Worm (Caenorhabditis elegans) whole organism, mixed stage, embryonic: ENCODE measurements around the gene F20G2.3.

Experiments
- M03D4.4 ChIP-seq: sonication (generic microtip); optimal IDR thresholded peaks from 2 replicates; lab custom pipeline; 2017; ENCODE audit warnings: mild to moderate bottlenecking, missing genetic modification characterization, missing compliant biosample characterization
- bed-3 ChIP-seq: fragments of 200-800 bp; sonication (Bioruptor generic); optimal IDR thresholded peaks from 3 replicates; lab custom pipeline; 2018; ENCODE audit warnings: mild to moderate bottlenecking, missing genetic modification characterization, moderate library complexity, missing compliant biosample characterization
- blmp-1 ChIP-seq: fragments of 150-350 bp; optimal IDR thresholded peaks from 2 replicates; lab custom pipeline; 2014; ENCODE audit warnings: missing biosample characterization, missing genetic modification characterization
- ceh-39 ChIP-seq: fragments of 150-350 bp; optimal IDR thresholded peaks from 2 replicates; lab custom pipeline; 2014; ENCODE audit warnings: missing biosample characterization, missing genetic modification characterization
- ceh-43 ChIP-seq: fragments of 200-800 bp; sonication (Bioruptor generic); optimal IDR thresholded peaks from 2 replicates; lab custom pipeline; 2018; ENCODE audit warnings: mild to moderate bottlenecking, missing genetic modification characterization, moderate library complexity, missing compliant biosample characterization
- ces-1 ChIP-seq: fragments of 150-350 bp; optimal IDR thresholded peaks from 2 replicates; lab custom pipeline; 2014; ENCODE audit warnings: missing biosample characterization, missing genetic modification reagents, missing genetic modification characterization
- cnd-1 ChIP-seq: fragments of 200-800 bp; sonication (Bioruptor generic); optimal IDR thresholded peaks from 2 replicates; lab custom pipeline; 2018; ENCODE audit warnings: mild to moderate bottlenecking, missing genetic modification characterization, missing compliant biosample characterization
- drap-1 ChIP-seq: fragments of 200-800 bp; sonication (Bioruptor generic); optimal IDR thresholded peaks from 3 replicates; lab custom pipeline; 2018; ENCODE audit warnings: mild to moderate bottlenecking, missing genetic modification characterization, missing compliant biosample characterization
- ham-2 ChIP-seq: fragments of 200-800 bp; sonication (Bioruptor generic); optimal IDR thresholded peaks from 2 replicates; lab custom pipeline; 2018; ENCODE audit warnings: mild to moderate bottlenecking, missing genetic modification characterization, missing compliant biosample characterization
- hlh-1 ChIP-seq: fragments of 150-350 bp; optimal IDR thresholded peaks from 2 replicates; lab custom pipeline; 2014; ENCODE audit warnings: missing biosample characterization, missing genetic modification reagents, missing genetic modification characterization
- lin-13 ChIP-seq: fragments of 150-350 bp; optimal IDR thresholded peaks from 2 replicates; lab custom pipeline; 2014; ENCODE audit warnings: missing biosample characterization, missing genetic modification characterization
- lin-32 ChIP-seq: fragments of 200-800 bp; sonication (Bioruptor generic); optimal IDR thresholded peaks from 2 replicates; lab custom pipeline; 2018; ENCODE audit warnings: mild to moderate bottlenecking, missing genetic modification characterization, missing compliant biosample characterization
- lsy-2 ChIP-seq: fragments of 150-350 bp; optimal IDR thresholded peaks from 2 replicates; lab custom pipeline; 2014; ENCODE audit warnings: missing biosample characterization, missing genetic modification characterization
- mab-5 ChIP-seq: fragments of 150-350 bp; optimal IDR thresholded peaks from 2 replicates; lab custom pipeline; 2014; ENCODE audit warnings: missing biosample characterization, missing genetic modification characterization
- mls-2 ChIP-seq: sonication (generic microtip); optimal IDR thresholded peaks from 2 replicates; lab custom pipeline; 2016; ENCODE audit warnings: mild to moderate bottlenecking, missing genetic modification characterization, moderate library complexity, missing compliant biosample characterization
- nhr-12 ChIP-seq: fragments of 150-350 bp; optimal IDR thresholded peaks from 2 replicates; lab custom pipeline; 2014; ENCODE audit warnings: missing biosample characterization, missing genetic modification characterization
- nhr-2 ChIP-seq: fragments of 150-350 bp; optimal IDR thresholded peaks from 2 replicates; lab custom pipeline; 2014; ENCODE audit warnings: missing biosample characterization, missing genetic modification characterization
- nhr-237 ChIP-seq: fragments of 150-350 bp; optimal IDR thresholded peaks from 2 replicates; lab custom pipeline; 2014; ENCODE audit warnings: missing biosample characterization, missing genetic modification characterization
- nhr-28 ChIP-seq: fragments of 150-350 bp; optimal IDR thresholded peaks from 2 replicates; lab custom pipeline; 2014; ENCODE audit warnings: missing biosample characterization, missing genetic modification characterization
- nhr-76 ChIP-seq: sonication (generic microtip); optimal IDR thresholded peaks from 2 replicates; lab custom pipeline; 2017; ENCODE audit warnings: missing biosample characterization, missing genetic modification characterization
- pha-4 ChIP-seq: fragments of 150-350 bp; optimal IDR thresholded peaks from 2 replicates; lab custom pipeline; 2018; ENCODE audit warnings: missing biosample characterization, missing genetic modification reagents, missing genetic modification characterization
- sem-2 ChIP-seq: fragments of 200-800 bp; sonication (Bioruptor generic); optimal IDR thresholded peaks from 2 replicates; lab custom pipeline; 2018; ENCODE audit warnings: mild to moderate bottlenecking, missing genetic modification characterization, missing compliant biosample characterization
- tbx-8 ChIP-seq: fragments of 200-800 bp; sonication (Bioruptor generic); optimal IDR thresholded peaks from 2 replicates; lab custom pipeline; 2018; ENCODE audit warnings: mild to moderate bottlenecking, missing genetic modification characterization, moderate library complexity, missing compliant biosample characterization
- unc-120 ChIP-seq: sonication (generic microtip); optimal IDR thresholded peaks from 2 replicates; lab custom pipeline; 2017; ENCODE audit warnings: missing genetic modification characterization, missing compliant biosample characterization; ENCODE audit not compliant: poor library complexity, severe bottlenecking
- unc-39 ChIP-seq: fragments of 150-350 bp; optimal IDR thresholded peaks from 2 replicates; lab custom pipeline; 2014; ENCODE audit warnings: missing biosample characterization, missing genetic modification characterization
- unc-62 ChIP-seq: fragments of 150-350 bp; optimal IDR thresholded peaks from 2 replicates; lab custom pipeline; 2014; ENCODE audit warnings: missing biosample characterization, missing genetic modification reagents, missing genetic modification characterization
- zip-8 ChIP-seq: fragments of 150-350 bp; optimal IDR thresholded peaks from 2 replicates; lab custom pipeline; 2014; ENCODE audit warnings: missing biosample characterization, missing genetic modification characterization
- ztf-11 ChIP-seq: fragments of 150-350 bp; optimal IDR thresholded peaks from 2 replicates; lab custom pipeline; 2014; ENCODE audit warnings: missing biosample characterization, missing genetic modification characterization

The F20G2.3 gene

ce11 chrV:13775529-13775928, 7.2 kb upstream of the F20G2.3 start, which contains the start of gene F53C11.1:
F53C11.1 (plus strand) TSS chrV:13775796.
- no peak for TF ChIP-seq blmp-1
- no peak for TF ChIP-seq sem-2 (GFP tag; lab: Kevin White, UChicago)
- TF ChIP-seq cnd-1 (tag; lab: Kevin White, UChicago): no peak
- TF ChIP-seq ham-2 (GFP tag; lab: Kevin White, UChicago): no peak
- TF ChIP-seq bed-3 (GFP tag; lab: Kevin White, UChicago): no peak
- TF ChIP-seq unc-39: no peak
- TF ChIP-seq hlh-1 (tag; lab: Kevin White, UChicago): no peak
- TF ChIP-seq ceh-43: no peak
- TF ChIP-seq unc-120 (tag; lab: Kevin White, UChicago): no peak
- TF ChIP-seq zip-8 (tag; lab: Kevin White, UChicago): no peak
- no peak for TF ChIP-seq nhr-237 (tag; lab: Kevin White, UChicago)
- no peak for TF ChIP-seq pha-4 (tag; lab: Kevin White, UChicago)
- TF ChIP-seq tbx-8: no peak
- TF ChIP-seq lin-13: no peak
- no peak for TF ChIP-seq M03D4.4
- TF ChIP-seq drap-1 (GFP tag; lab: Kevin White, UChicago): no peak
- TF ChIP-seq nhr-12 (tag; lab: Kevin White, UChicago): no peak
- TF ChIP-seq nhr-76 (tag; lab: Kevin White, UChicago): no peak
- TF ChIP-seq unc-62 (GFP tag; lab: Kevin White, UChicago): no peak
- no peak for TF ChIP-seq nhr-2

- TF ChIP-seq unc-39 (no peak), nhr-76 (tag; lab: Kevin White, UChicago) (no peak), ceh-43 (no peak), hlh-1 (tag; lab: Kevin White, UChicago) (no peak), nhr-12 (tag; lab: Kevin White, UChicago) (no peak), ces-1 (GFP tag; lab: Kevin White, UChicago) (no peak), pha-4 (tag; lab: Kevin White, UChicago) (no peak), unc-120 (tag; lab: Kevin White, UChicago) (no peak), mls-2 (tag; lab: Kevin White, UChicago) (no peak), tbx-8 (no peak), ztf-11 (tag; lab: Kevin White, UChicago) (no peak), lsy-2 (tag; lab: Kevin White, UChicago) (no peak), bed-3 (GFP tag; lab: Kevin White, UChicago) (no peak), lin-13 (no peak), ceh-39 (tag; lab: Kevin White, UChicago) (no peak), zip-8 (tag; lab: Kevin White, UChicago) (no peak), mab-5 (tag; lab: Kevin White, UChicago) (no peak), nhr-28 (tag; lab: Kevin White, UChicago) (no peak), sem-2 (GFP tag; lab: Kevin White, UChicago) (no peak)
Measured at ce11 chrV:13771209-13771608, 2.9 kb upstream of the F20G2.3 start, which contains the start of gene F20G2.5. F20G2.5 (plus strand) TSS chrV:13771509.

ce11 chrV:13768941-13769436, 701 bp upstream of the F20G2.3 start, which contains the start of gene nas-24:
nas-24 (plus strand) TSS chrV:13769386.
- TF ChIP-seq unc-62 (GFP tag; lab: Kevin White, UChicago) (no peak), unc-39 (no peak)

ce11 chrV:13763723-13764122, 4.6 kb downstream of the F20G2.3 start:
- no peak for TF ChIP-seq blmp-1

ce11 chrV:13762426-13763127, 5.7 kb downstream of the F20G2.3 start, which contains the start of gene F20G2.6:
F20G2.6 (plus strand) TSS chrV:13763077.
- peak; percentile 59 for TF ChIP-seq ces-1 (GFP tag; lab: Kevin White, UChicago)
- no peak for TF ChIP-seq lin-32 (GFP tag; lab: Kevin White, UChicago)

- TF ChIP-seq sem-2 (GFP tag; lab: Kevin White, UChicago): no peak
- peak; percentile 32 for TF ChIP-seq ces-1 (GFP tag; lab: Kevin White, UChicago)
Measured at ce11 chrV:13757349-13757748, 10.9 kb downstream of the F20G2.3 start.
